Fruit fly (Drosophila melanogaster) whole organism, prepupa: ENCODE results near the gene tll.

ENCODE experiments used
- Blimp-1 ChIP-seq: fragments of 200-800 bp; sonication (Bioruptor generic); optimal IDR thresholded peaks from 3 replicates; lab custom pipeline; 2017; ENCODE audit warnings: missing biosample characterization, missing genetic modification characterization, mild to moderate bottlenecking, moderate library complexity, missing genetic modification reagents
- CG10631 ChIP-seq: fragments of 200-800 bp; sonication (Bioruptor generic); optimal IDR thresholded peaks from 2 replicates; lab custom pipeline; 2016; ENCODE audit warnings: missing biosample characterization, missing genetic modification characterization
- CG10669 ChIP-seq: fragments of 200-800 bp; sonication (Bioruptor generic); optimal IDR thresholded peaks from 3 replicates; lab custom pipeline; 2018; ENCODE audit warnings: missing biosample characterization, mild to moderate bottlenecking, missing genetic modification characterization, moderate library complexity
- CG11762 ChIP-seq: fragments of 200-800 bp; sonication (Bioruptor generic); optimal IDR thresholded peaks from 3 replicates; lab custom pipeline; 2016; ENCODE audit warnings: missing biosample characterization, missing genetic modification characterization; ENCODE audit not compliant: insufficient read depth
- CG11902 ChIP-seq: fragments of 200-800 bp; sonication (Bioruptor generic); optimal IDR thresholded peaks from 3 replicates; lab custom pipeline; 2016; ENCODE audit warnings: missing biosample characterization, missing genetic modification characterization
- CG15336 ChIP-seq: fragments of 200-800 bp; sonication (Bioruptor generic); IDR thresholded peaks from 2 replicates; pipeline ENCODE4 v1.3.6; 2022; ENCODE audit warnings: missing biosample characterization, missing genetic modification characterization
- CG1621 ChIP-seq: fragments of 200-800 bp; sonication (Bioruptor generic); optimal IDR thresholded peaks from 3 replicates; lab custom pipeline; 2018; ENCODE audit warnings: missing biosample characterization, mild to moderate bottlenecking, missing genetic modification characterization
- CG31627 ChIP-seq: fragments of 200-800 bp; sonication (Bioruptor generic); optimal IDR thresholded peaks from 3 replicates; lab custom pipeline; 2016; ENCODE audit warnings: missing biosample characterization, missing genetic modification characterization
- CG34406 ChIP-seq: fragments of 200-800 bp; sonication (Bioruptor generic); optimal IDR thresholded peaks from 3 replicates; lab custom pipeline; 2016; ENCODE audit warnings: missing biosample characterization, missing genetic modification characterization
- CG3919 ChIP-seq: fragments of 200-800 bp; sonication (Bioruptor generic); optimal IDR thresholded peaks from 3 replicates; lab custom pipeline; 2016; ENCODE audit warnings: missing biosample characterization, missing genetic modification characterization
- CG6276 ChIP-seq: fragments of 200-800 bp; sonication (Bioruptor generic); optimal IDR thresholded peaks from 2 replicates; lab custom pipeline; 2017; ENCODE audit warnings: missing biosample characterization, mild to moderate bottlenecking, missing genetic modification characterization
- CG6792 ChIP-seq: fragments of 200-800 bp; sonication (Bioruptor generic); optimal IDR thresholded peaks from 3 replicates; lab custom pipeline; 2016; ENCODE audit warnings: missing biosample characterization, missing genetic modification characterization
- CG6854 ChIP-seq: fragments of 200-800 bp; sonication (Bioruptor generic); optimal IDR thresholded peaks from 2 replicates; lab custom pipeline; 2017; ENCODE audit warnings: missing biosample characterization, mild to moderate bottlenecking, missing genetic modification characterization
- CG8319 ChIP-seq: fragments of 200-800 bp; sonication (Bioruptor generic); optimal IDR thresholded peaks from 3 replicates; lab custom pipeline; 2016; ENCODE audit warnings: missing biosample characterization, missing genetic modification characterization
- CG8632 ChIP-seq: fragments of 200-800 bp; sonication (Bioruptor generic); optimal IDR thresholded peaks from 3 replicates; lab custom pipeline; 2016; ENCODE audit warnings: missing biosample characterization, missing genetic modification characterization
- CG9139 ChIP-seq: fragments of 200-800 bp; sonication (Bioruptor generic); optimal IDR thresholded peaks from 3 replicates; lab custom pipeline; 2017; ENCODE audit warnings: missing biosample characterization, mild to moderate bottlenecking, missing genetic modification characterization
- Eip75B ChIP-seq: fragments of 200-800 bp; sonication (Bioruptor generic); optimal IDR thresholded peaks from 3 replicates; lab custom pipeline; 2016; ENCODE audit warnings: missing biosample characterization, missing genetic modification characterization
- Eip78C ChIP-seq: fragments of 200-800 bp; sonication (Bioruptor generic); peaks from one replicate; lab custom pipeline; 2016; ENCODE audit warnings: missing biosample characterization, missing genetic modification characterization
- Eip93F ChIP-seq: fragments of 200-800 bp; sonication (Bioruptor generic); optimal IDR thresholded peaks from 2 replicates; lab custom pipeline; 2016; ENCODE audit warnings: missing biosample characterization, mild to moderate bottlenecking, missing genetic modification characterization
- Ets21C ChIP-seq: fragments of 200-800 bp; sonication (Bioruptor generic); optimal IDR thresholded peaks from 3 replicates; lab custom pipeline; 2016; ENCODE audit warnings: missing biosample characterization, missing genetic modification characterization
- Ets96B ChIP-seq: fragments of 200-800 bp; optimal IDR thresholded peaks from 2 replicates; lab custom pipeline; 2019; ENCODE audit warnings: missing biosample characterization, mild to moderate bottlenecking, missing genetic modification characterization, moderate library complexity
- Gug ChIP-seq: fragments of 200-800 bp; sonication (Bioruptor generic); IDR thresholded peaks from 2 replicates; pipeline ENCODE4 v1.3.6; 2022; ENCODE audit warnings: missing biosample characterization, missing genetic modification characterization
- Hr38 ChIP-seq: sonication (Bioruptor generic); optimal IDR thresholded peaks from 2 replicates; lab custom pipeline; 2016; ENCODE audit warnings: missing biosample characterization, missing genetic modification characterization
- Hr39 ChIP-seq: fragments of 200-800 bp; sonication (Bioruptor generic); optimal IDR thresholded peaks from 2 replicates; lab custom pipeline; 2016; ENCODE audit warnings: missing biosample characterization, missing genetic modification characterization
- Hr4 ChIP-seq: fragments of 200-800 bp; sonication (Bioruptor generic); optimal IDR thresholded peaks from 3 replicates; lab custom pipeline; 2016; ENCODE audit warnings: missing biosample characterization, missing genetic modification characterization
- Lpt ChIP-seq: fragments of 200-800 bp; sonication (Bioruptor generic); optimal IDR thresholded peaks from 3 replicates; lab custom pipeline; 2016; ENCODE audit warnings: missing biosample characterization, missing genetic modification characterization
- Met ChIP-seq: fragments of 200-800 bp; sonication (Bioruptor generic); optimal IDR thresholded peaks from 3 replicates; lab custom pipeline; 2016; ENCODE audit warnings: missing biosample characterization, missing genetic modification characterization
- OdsH ChIP-seq: fragments of 200-800 bp; sonication (Bioruptor generic); optimal IDR thresholded peaks from 3 replicates; lab custom pipeline; 2016; ENCODE audit warnings: missing biosample characterization, missing genetic modification characterization
- Smox ChIP-seq: fragments of 200-800 bp; sonication (Bioruptor generic); optimal IDR thresholded peaks from 3 replicates; lab custom pipeline; 2016; ENCODE audit warnings: missing biosample characterization, missing genetic modification characterization
- Sox102F ChIP-seq: fragments of 200-800 bp; sonication (Bioruptor generic); optimal IDR thresholded peaks from 2 replicates; lab custom pipeline; 2016; ENCODE audit warnings: missing biosample characterization, mild to moderate bottlenecking, missing genetic modification characterization
- Sox14 ChIP-seq: fragments of 200-800 bp; sonication (Bioruptor generic); optimal IDR thresholded peaks from 3 replicates; lab custom pipeline; 2016; ENCODE audit warnings: missing biosample characterization, missing genetic modification characterization
- Sox15 ChIP-seq: fragments of 200-800 bp; sonication (Bioruptor generic); optimal IDR thresholded peaks from 3 replicates; lab custom pipeline; 2016; ENCODE audit warnings: missing biosample characterization, missing genetic modification characterization
- achi ChIP-seq: fragments of 200-800 bp; sonication (Bioruptor generic); optimal IDR thresholded peaks from 3 replicates; lab custom pipeline; 2016; ENCODE audit warnings: missing biosample characterization, missing genetic modification characterization
- acj6 ChIP-seq: fragments of 200-800 bp; sonication (Bioruptor generic); optimal IDR thresholded peaks from 3 replicates; lab custom pipeline; 2016; ENCODE audit warnings: missing biosample characterization, missing genetic modification characterization
- cyc ChIP-seq: fragments of 200-800 bp; sonication (Bioruptor generic); optimal IDR thresholded peaks from 3 replicates; lab custom pipeline; 2016; ENCODE audit warnings: missing biosample characterization, missing genetic modification characterization
- dac ChIP-seq: fragments of 200-800 bp; sonication (Bioruptor generic); optimal IDR thresholded peaks from 2 replicates; lab custom pipeline; 2017; ENCODE audit warnings: missing biosample characterization, mild to moderate bottlenecking, missing genetic modification characterization
- dsx ChIP-seq: fragments of 200-800 bp; optimal IDR thresholded peaks from 3 replicates; lab custom pipeline; 2019; ENCODE audit warnings: missing biosample characterization, mild to moderate bottlenecking, missing genetic modification characterization, moderate library complexity; ENCODE audit not compliant: poor library complexity, severe bottlenecking
- eg ChIP-seq: fragments of 200-800 bp; sonication (Bioruptor generic); IDR thresholded peaks from 3 replicates; pipeline ENCODE4 v1.3.6; 2022; ENCODE audit warnings: missing biosample characterization, missing genetic modification characterization
- esn ChIP-seq: fragments of 200-800 bp; sonication (Bioruptor generic); optimal IDR thresholded peaks from 2 replicates; lab custom pipeline; 2016; ENCODE audit warnings: missing biosample characterization, mild to moderate bottlenecking, missing genetic modification characterization, moderate library complexity
- fd59A ChIP-seq: fragments of 200-800 bp; sonication (Bioruptor generic); optimal IDR thresholded peaks from 2 replicates; lab custom pipeline; 2017; ENCODE audit warnings: missing biosample characterization, mild to moderate bottlenecking, missing genetic modification characterization, missing genetic modification reagents
- fd85E ChIP-seq: fragments of 200-800 bp; sonication (Bioruptor generic); optimal IDR thresholded peaks from 3 replicates; lab custom pipeline; 2016; ENCODE audit warnings: missing biosample characterization, missing genetic modification characterization
- fkh ChIP-seq: fragments of 200-800 bp; sonication (Bioruptor generic); optimal IDR thresholded peaks from 3 replicates; lab custom pipeline; 2017; ENCODE audit warnings: missing biosample characterization, mild to moderate bottlenecking, missing genetic modification characterization, moderate library complexity
- net ChIP-seq: fragments of 200-800 bp; sonication (Bioruptor generic); optimal IDR thresholded peaks from 3 replicates; lab custom pipeline; 2016; ENCODE audit warnings: missing biosample characterization, missing genetic modification characterization
- pdm3 ChIP-seq: fragments of 200-800 bp; sonication (Bioruptor generic); optimal IDR thresholded peaks from 3 replicates; lab custom pipeline; 2016; ENCODE audit warnings: missing biosample characterization, missing genetic modification characterization
- salr ChIP-seq, 2 experiments: fragments of 200-800 bp; sonication (Bioruptor generic); optimal IDR thresholded peaks; 3 replicates each; lab custom pipeline; 2016 to 2018; ENCODE audit warnings: missing biosample characterization in 2 of 2, missing genetic modification characterization in 2 of 2, mild to moderate bottlenecking in 1 of 2
- spab ChIP-seq: fragments of 200-800 bp; sonication (Bioruptor generic); optimal IDR thresholded peaks from 2 replicates; lab custom pipeline; 2017; ENCODE audit warnings: missing biosample characterization, mild to moderate bottlenecking, missing genetic modification characterization, missing genetic modification reagents
- ss ChIP-seq, 2 experiments: fragments of 200-800 bp; sonication (Bioruptor generic); optimal IDR thresholded peaks; 2 replicates in 1 of 2; 3 replicates in 1 of 2; lab custom pipeline; 2017 to 2018; ENCODE audit warnings: mild to moderate bottlenecking in 2 of 2, missing biosample characterization in 2 of 2, missing genetic modification characterization in 2 of 2, moderate library complexity in 1 of 2
- svp ChIP-seq: fragments of 200-800 bp; sonication (Bioruptor generic); peaks from one replicate; lab custom pipeline; 2016; ENCODE audit warnings: missing biosample characterization, missing genetic modification characterization
- topi ChIP-seq: fragments of 200-800 bp; sonication (Bioruptor generic); optimal IDR thresholded peaks from 3 replicates; lab custom pipeline; 2016; ENCODE audit warnings: missing biosample characterization, missing genetic modification characterization
- vri ChIP-seq: fragments of 200-800 bp; sonication (Bioruptor generic); optimal IDR thresholded peaks from 3 replicates; lab custom pipeline; 2016; ENCODE audit warnings: missing biosample characterization, mild to moderate bottlenecking, missing genetic modification characterization

Gene tll

DNA sequence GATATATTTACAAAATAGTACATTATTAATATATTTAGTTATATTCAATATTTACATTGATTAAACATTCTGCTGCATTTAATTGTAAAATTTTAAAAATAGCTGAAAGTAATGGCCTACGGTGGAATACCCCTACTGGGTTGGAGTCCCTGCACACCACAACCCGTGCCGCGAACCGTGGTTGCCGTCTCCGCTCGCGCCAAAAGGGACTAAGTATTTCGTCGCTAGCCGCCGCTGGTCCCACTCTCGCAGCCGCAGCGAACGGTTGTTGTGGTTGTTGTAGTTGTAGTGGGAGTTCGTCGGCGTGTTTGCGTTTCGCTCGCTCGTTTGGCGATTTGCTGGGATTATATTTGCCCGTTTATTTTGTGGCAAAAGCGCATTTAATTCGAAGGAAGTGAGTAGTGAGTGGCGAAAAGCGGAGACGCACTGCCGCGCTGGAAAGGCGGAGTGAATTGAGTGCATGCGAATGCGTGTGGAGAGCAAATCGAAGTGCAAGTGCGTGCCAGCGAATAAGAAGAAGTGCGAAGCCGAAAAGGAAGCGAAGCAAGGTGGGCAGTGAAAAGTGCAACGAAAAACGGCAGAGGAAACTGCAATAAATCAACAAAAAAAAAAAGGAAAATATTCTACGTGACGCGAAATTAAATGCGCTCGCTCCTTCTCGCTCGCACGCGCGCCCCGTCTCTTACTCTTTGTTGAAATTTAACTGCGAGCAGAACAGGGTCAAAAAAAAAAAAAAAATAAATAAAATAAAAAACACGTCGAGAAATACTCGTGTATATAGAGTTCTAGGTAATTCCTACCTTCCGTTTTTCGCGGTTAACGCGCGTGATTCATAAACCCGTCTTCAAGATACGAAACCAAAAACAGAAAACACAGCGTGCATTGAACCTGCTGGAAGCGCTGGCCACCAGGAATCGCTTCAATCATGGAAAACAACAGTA is 43.5 kb upstream of the tll start, which contains the start of gene cindr:
Gene cindr, plus strand, starts transcription at position 272 of the 941 bp plus-strand sequence.
- TF ChIP-seq CG15336 (no peak), salr (GFP tag; optimal IDR thresholded peaks at IDR 0.05; lab: Kevin White, UChicago) (peak in 1 of 2 experiments; percentile 38), Sox15 (GFP tag; lab: Kevin White, UChicago) (no peak), Sox14 (peak; percentile 44), CG1621 (tag; lab: Kevin White, UChicago) (peak; percentile 48), Hr4 (GFP tag; lab: Kevin White, UChicago) (peak; percentile 13), Eip78C (GFP tag; lab: Kevin White, UChicago) (peak; percentile 76), net (GFP tag; lab: Kevin White, UChicago) (peak; percentile 7), ss (GFP tag; optimal IDR thresholded peaks at IDR 0.05; lab: Kevin White, UChicago) (peak; percentile 63 to 80), pdm3 (GFP tag; lab: Kevin White, UChicago) (peak; percentile 13), CG6792 (no peak), CG31627 (peak; percentile 10), dac (GFP tag; lab: Kevin White, UChicago) (no peak), Blimp-1 (GFP tag; lab: Kevin White, UChicago) (peak; percentile 2), fd59A (GFP tag; lab: Kevin White, UChicago) (no peak), CG11902 (GFP tag; lab: Kevin White, UChicago) (no peak), fkh (GFP tag; lab: Kevin White, UChicago) (peak; percentile 73), CG3919 (peak; percentile 16), vri (GFP tag; lab: Kevin White, UChicago) (peak; percentile 0), dsx (GFP tag; lab: Kevin White, UChicago) (peak; percentile 41), Lpt (no peak), CG6276 (GFP tag; lab: Kevin White, UChicago) (peak; percentile 26), CG10631 (peak; percentile 36), Eip75B (GFP tag; lab: Kevin White, UChicago) (peak; percentile 54), eg (GFP tag; lab: Robert Waterston, UW) (no peak), fd85E (GFP tag; lab: Kevin White, UChicago) (no peak), Hr39 (GFP tag; lab: Kevin White, UChicago) (peak; percentile 38), spab (GFP tag; lab: Kevin White, UChicago) (no peak), CG11762 (GFP tag; lab: Kevin White, UChicago) (no peak), Smox (GFP tag; lab: Kevin White, UChicago) (no peak), CG10669 (GFP tag; lab: Kevin White, UChicago) (no peak), Ets96B (tag; lab: Kevin White, UChicago) (no peak), achi (GFP tag; lab: Kevin White, UChicago) (peak; percentile 28), cyc (GFP tag; lab: Kevin White, UChicago) (peak; percentile 23), esn (GFP tag; lab: Kevin White, UChicago) (peak; percentile 31), CG6854 (GFP tag; lab: Kevin White, UChicago) (peak; percentile 78), Sox102F (peak; percentile 15), OdsH (GFP tag; lab: Kevin White, UChicago) (peak; percentile 26), svp (GFP tag; lab: Kevin White, UChicago) (peak; percentile 87), CG9139 (GFP tag; lab: Kevin White, UChicago) (peak; percentile 58), Gug (GFP tag; lab: Robert Waterston, UW) (0 out of 2 replicates have a peak, but pooled peaks have one; percentile 37), Hr38 (GFP tag; lab: Kevin White, UChicago) (no peak), acj6 (GFP tag; lab: Kevin White, UChicago) (no peak), CG34406 (GFP tag; lab: Kevin White, UChicago) (no peak), Eip93F (peak; percentile 39), Ets21C (GFP tag; lab: Kevin White, UChicago) (no peak), CG8632 (no peak), topi (GFP tag; lab: Kevin White, UChicago) (no peak), Met (GFP tag; lab: Kevin White, UChicago) (no peak), CG8319 (GFP tag; lab: Kevin White, UChicago) (no peak)
